Fruit fly (Drosophila melanogaster) whole organism, embryonic: ENCODE data around the gene CG15818.

Source experiments
- Antp ChIP-seq: fragments of 200-800 bp; sonication (Bioruptor generic); optimal IDR thresholded peaks from 3 replicates; lab custom pipeline; 2016; ENCODE audit warnings: missing biosample characterization, missing genetic modification characterization
- Blimp-1 ChIP-seq: fragments of 200-800 bp; sonication (Bioruptor generic); optimal IDR thresholded peaks from 3 replicates; lab custom pipeline; 2018; ENCODE audit warnings: missing biosample characterization, missing genetic modification characterization, mild to moderate bottlenecking, moderate library complexity, missing genetic modification reagents
- CG10147 ChIP-seq: fragments of 200-800 bp; sonication (Bioruptor generic); optimal IDR thresholded peaks from 2 replicates; lab custom pipeline; 2019; ENCODE audit warnings: missing biosample characterization, mild to moderate bottlenecking, missing genetic modification characterization, moderate library complexity
- CG11093 ChIP-seq: fragments of 200-800 bp; sonication (Bioruptor generic); IDR thresholded peaks from 3 replicates; pipeline ENCODE4 v1.3.6; 2022; ENCODE audit warnings: missing biosample characterization, missing genetic modification characterization
- CG11560 ChIP-seq: fragments of 200-800 bp; sonication (Bioruptor generic); IDR thresholded peaks from 3 replicates; pipeline ENCODE4 v1.3.6; 2022; ENCODE audit warnings: missing biosample characterization, missing genetic modification characterization
- CG13775 ChIP-seq: fragments of 200-800 bp; sonication (Bioruptor generic); optimal IDR thresholded peaks from 3 replicates; lab custom pipeline; 2017; ENCODE audit warnings: missing biosample characterization, mild to moderate bottlenecking, missing genetic modification characterization
- CG1603 ChIP-seq: fragments of 200-800 bp; sonication (Bioruptor generic); optimal IDR thresholded peaks from 2 replicates; lab custom pipeline; 2019; ENCODE audit warnings: missing biosample characterization, mild to moderate bottlenecking, missing genetic modification characterization, moderate library complexity
- CG1647 ChIP-seq: fragments of 200-800 bp; sonication (Bioruptor generic); optimal IDR thresholded peaks from 3 replicates; lab custom pipeline; 2016; ENCODE audit warnings: missing biosample characterization, missing genetic modification characterization
- CG16779 ChIP-seq: fragments of 200-800 bp; sonication (Bioruptor generic); IDR thresholded peaks from 2 replicates; pipeline ENCODE4 v1.3.6; 2022; ENCODE audit warnings: missing biosample characterization, missing genetic modification characterization
- CG17829 ChIP-seq: fragments of 200-800 bp; optimal IDR thresholded peaks from 2 replicates; lab custom pipeline; 2019; ENCODE audit warnings: missing biosample characterization, mild to moderate bottlenecking, missing genetic modification characterization, moderate library complexity
- CG18619 ChIP-seq: fragments of 200-800 bp; sonication (Bioruptor generic); optimal IDR thresholded peaks from 3 replicates; lab custom pipeline; 2017; ENCODE audit warnings: missing biosample characterization, mild to moderate bottlenecking, missing genetic modification characterization
- CG2678 ChIP-seq: fragments of 200-800 bp; sonication (Bioruptor generic); optimal IDR thresholded peaks from 3 replicates; lab custom pipeline; 2019; ENCODE audit warnings: missing biosample characterization, mild to moderate bottlenecking, missing genetic modification characterization, moderate library complexity
- CG30403 ChIP-seq: fragments of 200-800 bp; sonication (Bioruptor generic); optimal IDR thresholded peaks from 3 replicates; lab custom pipeline; 2016; ENCODE audit warnings: missing biosample characterization, missing genetic modification characterization
- CG3065 ChIP-seq: fragments of 200-800 bp; sonication (Bioruptor generic); optimal IDR thresholded peaks from 2 replicates; lab custom pipeline; 2016; ENCODE audit warnings: missing biosample characterization, missing genetic modification characterization
- CG42726 ChIP-seq: fragments of 200-800 bp; sonication (Bioruptor generic); IDR thresholded peaks from 2 replicates; pipeline ENCODE4 v1.3.6; 2022; ENCODE audit warnings: missing biosample characterization, missing genetic modification characterization; ENCODE audit not compliant: partially characterized antibody
- CG5245 ChIP-seq: fragments of 200-800 bp; sonication (Bioruptor generic); optimal IDR thresholded peaks from 3 replicates; lab custom pipeline; 2016; ENCODE audit warnings: missing biosample characterization, missing genetic modification characterization
- CG6272 ChIP-seq: fragments of 200-800 bp; sonication (Bioruptor generic); IDR thresholded peaks from 2 replicates; pipeline ENCODE4 v1.3.6; 2022; ENCODE audit warnings: missing biosample characterization, missing genetic modification characterization
- CG7839 ChIP-seq: fragments of 200-800 bp; sonication (Bioruptor generic); optimal IDR thresholded peaks from 3 replicates; lab custom pipeline; 2018; ENCODE audit warnings: missing biosample characterization, mild to moderate bottlenecking, missing genetic modification characterization, moderate library complexity
- CG7963 ChIP-seq: fragments of 200-800 bp; sonication (Bioruptor generic); IDR thresholded peaks from 3 replicates; pipeline ENCODE4 v1.3.6; 2022; ENCODE audit warnings: missing biosample characterization, missing genetic modification characterization; ENCODE audit not compliant: partially characterized antibody
- CG8478 ChIP-seq: fragments of >200 bp; optimal IDR thresholded peaks from 2 replicates; lab custom pipeline; 2018
- CG9797 ChIP-seq: fragments of 200-800 bp; sonication (Bioruptor generic); optimal IDR thresholded peaks from 3 replicates; lab custom pipeline; 2018; ENCODE audit warnings: missing biosample characterization, mild to moderate bottlenecking, missing genetic modification characterization
- CG9932 ChIP-seq: fragments of 200-800 bp; sonication (Bioruptor generic); IDR thresholded peaks from 2 replicates; pipeline ENCODE4 v1.3.6; 2022; ENCODE audit warnings: missing biosample characterization, missing genetic modification characterization
- CoRest ChIP-seq: fragments of 200-800 bp; sonication (Bioruptor generic); optimal IDR thresholded peaks from 3 replicates; lab custom pipeline; 2018; ENCODE audit warnings: missing biosample characterization, mild to moderate bottlenecking, missing genetic modification characterization, moderate library complexity
- CrebB ChIP-seq: fragments of 200-800 bp; sonication (Bioruptor generic); optimal IDR thresholded peaks from 3 replicates; lab custom pipeline; 2018; ENCODE audit warnings: missing biosample characterization, mild to moderate bottlenecking, missing genetic modification characterization
- D ChIP-seq, 2 experiments: fragments of 200-800 bp in 1 of 2; fragments of >200 bp in 1 of 2; sonication (Bioruptor generic) in 1 of 2; optimal IDR thresholded peaks; 2 replicates in 1 of 2; 3 replicates in 1 of 2; lab custom pipeline; 2017; ENCODE audit warnings: mild to moderate bottlenecking in 1 of 2, missing biosample characterization in 1 of 2, missing genetic modification characterization in 1 of 2, missing genetic modification reagents in 1 of 2
- HLH3B ChIP-seq: fragments of 200-800 bp; sonication (Bioruptor generic); IDR thresholded peaks from 2 replicates; pipeline ENCODE4 v1.3.6; 2022; ENCODE audit warnings: missing biosample characterization, missing genetic modification characterization
- Jarid2 ChIP-seq: fragments of 200-800 bp; sonication (Bioruptor generic); optimal IDR thresholded peaks from 3 replicates; lab custom pipeline; 2017; ENCODE audit warnings: mild to moderate bottlenecking, missing biosample characterization, missing genetic modification reagents, missing genetic modification characterization
- Mad ChIP-seq: fragments of 200-800 bp; sonication (Bioruptor generic); optimal IDR thresholded peaks from 2 replicates; lab custom pipeline; 2016; ENCODE audit warnings: missing biosample characterization, missing genetic modification characterization
- Oaz ChIP-seq: fragments of 200-800 bp; sonication (Bioruptor generic); IDR thresholded peaks from 2 replicates; pipeline ENCODE4 v1.3.6; 2022; ENCODE audit warnings: missing biosample characterization, missing genetic modification characterization
- Spps ChIP-seq: fragments of 200-800 bp; sonication (Bioruptor generic); optimal IDR thresholded peaks from 2 replicates; lab custom pipeline; 2018; ENCODE audit warnings: missing biosample characterization, mild to moderate bottlenecking, missing genetic modification characterization
- Taf1 ChIP-seq: fragments of 200-800 bp; sonication (Bioruptor generic); IDR thresholded peaks from 2 replicates; pipeline ENCODE4 v1.3.6; 2022; ENCODE audit warnings: missing biosample characterization, missing genetic modification characterization
- bigmax ChIP-seq: fragments of 200-800 bp; sonication (Bioruptor generic); optimal IDR thresholded peaks from 2 replicates; lab custom pipeline; 2018; ENCODE audit warnings: missing biosample characterization, mild to moderate bottlenecking, missing genetic modification characterization
- cas ChIP-seq: fragments of 200-800 bp; sonication (Bioruptor generic); IDR thresholded peaks from 2 replicates; pipeline ENCODE4 v1.3.6; 2022; ENCODE audit warnings: missing biosample characterization, missing genetic modification characterization
- chif ChIP-seq, 2 experiments: fragments of 200-800 bp; sonication (Bioruptor generic); optimal IDR thresholded peaks; 3 replicates each; lab custom pipeline; 2016; ENCODE audit warnings: missing biosample characterization in 2 of 2, missing genetic modification characterization in 2 of 2
- fd96Cb ChIP-seq: fragments of 200-800 bp; sonication (Bioruptor generic); optimal IDR thresholded peaks from 2 replicates; lab custom pipeline; 2018; ENCODE audit warnings: missing biosample characterization, mild to moderate bottlenecking, missing genetic modification characterization, moderate library complexity
- hb ChIP-seq: fragments of 200-800 bp; sonication (Bioruptor generic); IDR thresholded peaks from 3 replicates; pipeline ENCODE4 v1.3.6; 2022; ENCODE audit warnings: missing biosample characterization, missing genetic modification characterization; ENCODE audit not compliant: partially characterized antibody
- ind ChIP-seq: fragments of 200-800 bp; sonication (Bioruptor generic); optimal IDR thresholded peaks from 3 replicates; lab custom pipeline; 2016; ENCODE audit warnings: missing biosample characterization, missing genetic modification characterization
- kay ChIP-seq: fragments of 200-800 bp; sonication (Bioruptor generic); optimal IDR thresholded peaks from 2 replicates; lab custom pipeline; 2016; ENCODE audit warnings: missing biosample characterization, missing genetic modification characterization
- ken ChIP-seq: fragments of 200-800 bp; sonication (Bioruptor generic); IDR thresholded peaks from 3 replicates; pipeline ENCODE4 v1.3.6; 2022; ENCODE audit warnings: missing biosample characterization, missing genetic modification characterization
- knrl ChIP-seq: fragments of 200-800 bp; sonication (Bioruptor generic); IDR thresholded peaks from 3 replicates; pipeline ENCODE4 v1.3.6; 2022; ENCODE audit warnings: missing biosample characterization, missing genetic modification characterization; ENCODE audit not compliant: partially characterized antibody
- nom ChIP-seq: fragments of 200-800 bp; sonication (Bioruptor generic); optimal IDR thresholded peaks from 2 replicates; lab custom pipeline; 2017; ENCODE audit warnings: missing biosample characterization, missing genetic modification characterization, mild to moderate bottlenecking, moderate library complexity, missing genetic modification reagents
- pan ChIP-seq, 4 experiments: fragments of >200 bp in 3 of 4; fragments of 200-800 bp in 1 of 4; sonication (Bioruptor generic) in 1 of 4; optimal IDR thresholded peaks in 3 of 4; IDR thresholded peaks in 1 of 4; 2 replicates each; pipeline versions ENCODE4 v1.3.6 to Lab custom; 2017 to 2022; ENCODE audit warnings: missing biosample characterization in 2 of 4, missing genetic modification characterization in 2 of 4, mixed read lengths in 1 of 4
- pnt ChIP-seq: fragments of 200-800 bp; sonication (Bioruptor generic); optimal IDR thresholded peaks from 3 replicates; lab custom pipeline; 2016; ENCODE audit warnings: missing biosample characterization, missing genetic modification characterization
- sc ChIP-seq, 3 experiments: fragments of >200 bp in 2 of 3; fragments of 200-800 bp in 1 of 3; sonication (Bioruptor generic) in 1 of 3; optimal IDR thresholded peaks; 2 replicates in 2 of 3; 3 replicates in 1 of 3; lab custom pipeline; 2017; ENCODE audit warnings: mild to moderate bottlenecking in 1 of 3, missing biosample characterization in 1 of 3, missing genetic modification characterization in 1 of 3, missing genetic modification reagents in 1 of 3
- sisA ChIP-seq: fragments of 200-800 bp; sonication (Bioruptor generic); IDR thresholded peaks from 2 replicates; pipeline ENCODE4 v1.3.6; 2022; ENCODE audit warnings: missing biosample characterization, missing genetic modification characterization
- so ChIP-seq: fragments of 200-800 bp; sonication (Bioruptor generic); IDR thresholded peaks from 3 replicates; pipeline ENCODE4 v1.3.6; 2022; ENCODE audit warnings: missing biosample characterization, missing genetic modification characterization
- tll ChIP-seq, 2 experiments: fragments of 200-800 bp in 1 of 2; fragments of >200 bp in 1 of 2; sonication (Bioruptor generic) in 1 of 2; optimal IDR thresholded peaks; 2 replicates each; lab custom pipeline; 2017 to 2019; ENCODE audit warnings: missing biosample characterization in 2 of 2, missing genetic modification characterization in 2 of 2, mild to moderate bottlenecking in 1 of 2, moderate library complexity in 1 of 2
- wdn ChIP-seq: fragments of 200-800 bp; sonication (Bioruptor generic); IDR thresholded peaks from 2 replicates; pipeline ENCODE4 v1.3.6; 2022; ENCODE audit warnings: missing biosample characterization, missing genetic modification characterization
- yki ChIP-seq: fragments of >200 bp; optimal IDR thresholded peaks from 3 replicates; lab custom pipeline; 2018
- zfh2 ChIP-seq: fragments of 200-800 bp; sonication (Bioruptor generic); optimal IDR thresholded peaks from 2 replicates; lab custom pipeline; 2016; ENCODE audit warnings: missing biosample characterization, missing genetic modification characterization

CG15818 gene

DNA sequence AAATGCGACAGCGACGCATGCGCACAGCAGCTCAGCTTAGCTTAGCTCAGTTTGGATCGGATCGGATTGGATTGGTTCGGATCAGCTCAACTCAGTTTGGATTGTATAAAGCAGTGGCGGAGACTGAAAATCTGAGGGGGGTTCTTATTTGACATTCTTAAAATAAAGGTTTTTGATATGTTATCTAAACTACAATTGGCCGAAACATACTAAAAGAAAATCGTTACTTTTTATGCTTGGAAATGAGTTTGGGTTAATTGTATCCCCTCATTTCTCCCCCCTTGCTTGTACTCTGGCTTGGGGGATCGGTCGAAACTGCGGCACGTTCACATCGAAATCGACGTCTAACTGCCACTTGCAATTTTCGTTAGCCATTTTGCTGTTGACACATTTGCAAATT is 34.6 kb upstream of the CG15818 start (continued):
- no peak for TF ChIP-seq CG13775
- TF ChIP-seq CG42726, result no peak
- TF ChIP-seq CG30403 (GFP tag; lab: Kevin White, UChicago), result peak; percentile 2
- peak; percentile 39; the same call in 1 of the 2 replicates for TF ChIP-seq Oaz (GFP tag; lab: Robert Waterston, UW)
- TF ChIP-seq CrebB (tag; lab: Kevin White, UChicago), result no peak
- no peak for TF ChIP-seq wdn (GFP tag; lab: Robert Waterston, UW)
- no peak for TF ChIP-seq CG9797 (GFP tag; lab: Kevin White, UChicago)
- TF ChIP-seq tll (GFP tag; optimal IDR thresholded peaks at IDR 0.05; lab: Kevin White, UChicago), result no peak
- no peak for TF ChIP-seq CG18619
- TF ChIP-seq kay, result no peak
- TF ChIP-seq Antp (GFP tag; lab: Kevin White, UChicago), result peak; percentile 27
- no peak for TF ChIP-seq CG11093 (GFP tag; lab: Robert Waterston, UW)
- no peak for TF ChIP-seq CG1603 (tag; lab: Kevin White, UChicago)
- TF ChIP-seq CG1647, result no peak
- no peak for TF ChIP-seq Taf1 (GFP tag; lab: Robert Waterston, UW)
- no peak for TF ChIP-seq CG9932 (GFP tag; lab: Robert Waterston, UW)
- no peak for TF ChIP-seq CG7963
- no peak for TF ChIP-seq CG7839 (tag; lab: Kevin White, UChicago)
- no peak for TF ChIP-seq Jarid2 (GFP tag; lab: Kevin White, UChicago)
- TF ChIP-seq hb (GFP tag; lab: Robert Waterston, UW), result no peak
- no peak for TF ChIP-seq Mad (GFP tag; lab: Kevin White, UChicago)
- peak; percentile 32 for TF ChIP-seq pnt
- TF ChIP-seq cas (GFP tag; lab: Robert Waterston, UW), result no peak
- TF ChIP-seq ind (GFP tag; lab: Kevin White, UChicago), result peak; percentile 23
- no peak for TF ChIP-seq Blimp-1 (GFP tag; lab: Kevin White, UChicago)
- peak; percentile 8 for TF ChIP-seq CG17829
- peak; percentile 50 for TF ChIP-seq sisA (GFP tag; lab: Robert Waterston, UW)
- TF ChIP-seq CG10147 (GFP tag; lab: Kevin White, UChicago), result no peak
- TF ChIP-seq CoRest (tag; lab: Kevin White, UChicago), result peak; percentile 4
- TF ChIP-seq bigmax (GFP tag; lab: Kevin White, UChicago), result no peak
- TF ChIP-seq yki (lab: Kevin White, UChicago), result no peak
- TF ChIP-seq CG2678, result no peak
- TF ChIP-seq CG3065 (GFP tag; lab: Kevin White, UChicago), result no peak
- no peak for TF ChIP-seq knrl (GFP tag; lab: Robert Waterston, UW)
- no peak for TF ChIP-seq CG11560
- no peak for TF ChIP-seq Spps (tag; lab: Kevin White, UChicago)
- no peak for TF ChIP-seq zfh2 (GFP tag; lab: Kevin White, UChicago)
- TF ChIP-seq fd96Cb, result peak; percentile 3
- no peak for TF ChIP-seq CG8478 (lab: Kevin White, UChicago)
- 0 out of 3 replicates have a peak, but pooled peaks have one; percentile 47 for TF ChIP-seq ken (GFP tag; lab: Robert Waterston, UW)
- peak; percentile 17; the same call in 1 of the 2 replicates for TF ChIP-seq CG6272 (GFP tag; lab: Robert Waterston, UW)
- TF ChIP-seq CG16779 (GFP tag; lab: Robert Waterston, UW), result no peak
- TF ChIP-seq HLH3B (GFP tag; lab: Robert Waterston, UW), result peak; percentile 75
- no peak for TF ChIP-seq sc (optimal IDR thresholded peaks at IDR 0.05; lab: Kevin White, UChicago)
- TF ChIP-seq sc (GFP tag; optimal IDR thresholded peaks at IDR 0.05; lab: Kevin White, UChicago), result no peak
- no peak for TF ChIP-seq nom (GFP tag; lab: Kevin White, UChicago)
- peak; percentile 22 to 23 for TF ChIP-seq chif (GFP tag; optimal IDR thresholded peaks at IDR 0.05; lab: Kevin White, UChicago)
- TF ChIP-seq D (optimal IDR thresholded peaks at IDR 0.05; lab: Kevin White, UChicago), result no peak
- no peak for TF ChIP-seq D (GFP tag; optimal IDR thresholded peaks at IDR 0.05; lab: Kevin White, UChicago)
- no peak for TF ChIP-seq pan (optimal IDR thresholded peaks at IDR 0.05; lab: Kevin White, UChicago)
- peak in 1 of 2 experiments; percentile 75 for TF ChIP-seq pan (GFP tag; optimal IDR thresholded peaks at IDR 0.05 in 1 of 2, IDR thresholded peaks at IDR 0.05 in 1 of 2)
- TF ChIP-seq so (GFP tag; lab: Robert Waterston, UW), result peak; percentile 48; the same call in 2 of the 3 replicates
- TF ChIP-seq CG5245 (GFP tag; lab: Kevin White, UChicago), result peak; percentile 6
